Worm (Caenorhabditis elegans): ENCODE results near the gene Y59A8A.8.

The Y59A8A.8 gene

DNA sequence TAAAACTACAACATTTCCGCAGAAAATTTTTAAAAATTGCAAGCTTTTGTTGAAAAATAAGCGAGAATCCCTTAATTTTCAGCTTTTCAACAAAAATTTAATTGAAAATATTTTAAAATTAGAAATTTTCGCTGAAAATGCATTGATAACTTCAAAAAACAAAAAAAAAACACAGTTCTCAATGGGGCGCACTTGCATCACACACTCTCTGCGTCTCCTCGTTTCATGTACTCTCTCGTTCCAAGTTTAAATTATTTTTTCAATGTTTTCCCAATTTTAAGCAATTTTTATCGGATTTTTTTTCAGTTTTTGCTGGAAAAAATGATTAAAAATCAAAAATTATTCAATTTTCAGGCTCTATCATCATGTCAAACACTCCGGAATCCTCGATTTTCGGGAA lies 5.6 kb downstream of the Y59A8A.8 start, which contains the start of gene phf-14 (continued):
- TF ChIP-seq ztf-25 (GFP tag; IDR thresholded peaks at IDR 0.05) (no peak), tbx-9 (tag; optimal IDR thresholded peaks at IDR 0.05; ENCODE audit: borderline replicate concordance) (no peak), let-607 (tag; optimal IDR thresholded peaks at IDR 0.05) (no peak), hlh-12 (tag; optimal IDR thresholded peaks at IDR 0.05) (no peak), lsy-27 (tag; optimal IDR thresholded peaks at IDR 0.05; ENCODE audit: borderline replicate concordance, insufficient read depth) (no peak), ztf-6 (GFP tag; IDR thresholded peaks at IDR 0.05) (no peak), lin-35 (GFP tag; optimal IDR thresholded peaks at IDR 0.05) (peak in 1 of 3 experiments; percentile 24), tbp1 (GFP tag; optimal IDR thresholded peaks at IDR 0.05) (peak; percentile 27), ekl-4 (GFP tag; IDR thresholded peaks at IDR 0.05) (no peak), mel-28 (tag; optimal IDR thresholded peaks at IDR 0.05; ENCODE audit: borderline replicate concordance) (no peak), hlh-26 (GFP tag; conservative IDR thresholded peaks at IDR 0.05) (no peak), hmg-20 (GFP tag; IDR thresholded peaks at IDR 0.05) (no peak), F23B12.7 (tag; optimal IDR thresholded peaks at IDR 0.05; ENCODE audit: insufficient read depth) (no peak), T07F8.4 (tag; optimal IDR thresholded peaks at IDR 0.05) (no peak), F33H1.4 (GFP tag; IDR thresholded peaks at IDR 0.05) (no peak), F55B11.4 (tag; optimal IDR thresholded peaks at IDR 0.05; ENCODE audit: borderline replicate concordance, insufficient read depth) (no peak), repo-1 (tag; optimal IDR thresholded peaks at IDR 0.05) (no peak), ztf-22 (GFP tag; optimal IDR thresholded peaks at IDR 0.05) (no peak), Y79H2A.3 (GFP tag; conservative IDR thresholded peaks at IDR 0.05) (no peak), K11D2.4 (GFP tag; IDR thresholded peaks at IDR 0.05) (peak; percentile 32; the same call in 1 of the 2 replicates), dpff-1 (tag; optimal IDR thresholded peaks at IDR 0.05) (no peak), snpc-1.3 (tag; optimal IDR thresholded peaks at IDR 0.05; ENCODE audit: insufficient read depth) (peak; percentile 41), hmg-1.2 (GFP tag; IDR thresholded peaks at IDR 0.05) (peak; percentile 96), attf-5 (GFP tag; optimal IDR thresholded peaks at IDR 0.05) (peak; percentile 47), akir-1 (GFP tag; optimal IDR thresholded peaks at IDR 0.05) (no peak), ceh-27 (GFP tag; optimal IDR thresholded peaks at IDR 0.05) (no peak), hrde-1 (tag; optimal IDR thresholded peaks at IDR 0.05; ENCODE audit: borderline replicate concordance) (no peak), F57C9.4 (tag; optimal IDR thresholded peaks at IDR 0.05) (no peak), Y56A3A.18 (GFP tag; IDR thresholded peaks at IDR 0.05) (no peak), attf-6 (GFP tag; IDR thresholded peaks at IDR 0.05) (peak; percentile 40; the same call in 1 of the 2 replicates), lin-40 (tag; optimal IDR thresholded peaks at IDR 0.05) (no peak), B0019.2 (GFP tag; conservative IDR thresholded peaks at IDR 0.05) (no peak), Y53F4B.3 (GFP tag; IDR thresholded peaks at IDR 0.05) (no peak), ztf-3 (GFP tag; optimal IDR thresholded peaks at IDR 0.05) (no peak), lsl-1 (GFP tag; optimal IDR thresholded peaks at IDR 0.05) (peak; percentile 36), F52B5.7 (tag; optimal IDR thresholded peaks at IDR 0.05) (no peak), madf-8 (GFP tag; conservative IDR thresholded peaks at IDR 0.05) (no peak), fkh-3 (tag; optimal IDR thresholded peaks at IDR 0.05) (no peak), F49E8.2 (tag; optimal IDR thresholded peaks at IDR 0.05; ENCODE audit: insufficient read depth) (no peak), die-1 (tag; optimal IDR thresholded peaks at IDR 0.05) (no peak), cebp-2 (GFP tag; IDR thresholded peaks at IDR 0.05) (no peak), aptf-3 (GFP tag; IDR thresholded peaks at IDR 0.05) (no peak), madf-6 (GFP tag; IDR thresholded peaks at IDR 0.05) (peak; percentile 76), let-526 (GFP tag; IDR thresholded peaks at IDR 0.05) (no peak), nfya-2 (GFP tag; IDR thresholded peaks at IDR 0.05) (no peak), Y53G8AR.9 (GFP tag; conservative IDR thresholded peaks at IDR 0.05) (0 out of 2 replicates have a peak, but pooled peaks have one; percentile 33), snpc-3.4 (tag; optimal IDR thresholded peaks at IDR 0.05) (peak; percentile 31)
